Fruit fly (Drosophila melanogaster) whole organism, embryonic: ENCODE measurements around the gene CG13995.

ENCODE experiments used
- ATbp ChIP-seq: fragments of 200-800 bp; sonication (Bioruptor generic); optimal IDR thresholded peaks from 2 replicates; lab custom pipeline; 2017; ENCODE audit warnings: missing biosample characterization, mild to moderate bottlenecking, missing genetic modification characterization, missing genetic modification reagents
- Antp ChIP-seq: fragments of 200-800 bp; sonication (Bioruptor generic); optimal IDR thresholded peaks from 3 replicates; lab custom pipeline; 2016; ENCODE audit warnings: missing biosample characterization, missing genetic modification characterization
- Atf6 ChIP-seq: fragments of 200-800 bp; sonication (Bioruptor generic); IDR thresholded peaks from 2 replicates; pipeline ENCODE4 v1.3.6; 2022; ENCODE audit warnings: missing biosample characterization, missing genetic modification characterization
- CG10431 ChIP-seq: fragments of 200-800 bp; sonication (Bioruptor generic); optimal IDR thresholded peaks from 3 replicates; lab custom pipeline; 2018; ENCODE audit warnings: missing biosample characterization, mild to moderate bottlenecking, missing genetic modification characterization
- CG12155 ChIP-seq: fragments of 200-800 bp; sonication (Bioruptor generic); optimal IDR thresholded peaks from 3 replicates; lab custom pipeline; 2016; ENCODE audit warnings: missing biosample characterization, missing genetic modification characterization
- CG12744 ChIP-seq: fragments of 200-800 bp; sonication (Bioruptor generic); optimal IDR thresholded peaks from 2 replicates; lab custom pipeline; 2016; ENCODE audit warnings: missing biosample characterization, missing genetic modification characterization
- CG13624 ChIP-seq: fragments of 200-800 bp; sonication (Bioruptor generic); optimal IDR thresholded peaks from 2 replicates; lab custom pipeline; 2016; ENCODE audit warnings: missing biosample characterization, missing genetic modification characterization
- CG13894 ChIP-seq: fragments of 200-800 bp; sonication (Bioruptor generic); optimal IDR thresholded peaks from 3 replicates; lab custom pipeline; 2018; ENCODE audit warnings: missing biosample characterization, mild to moderate bottlenecking, missing genetic modification characterization, moderate library complexity
- CG14710 ChIP-seq: fragments of 200-800 bp; sonication (Bioruptor generic); optimal IDR thresholded peaks from 3 replicates; lab custom pipeline; 2019; ENCODE audit warnings: missing biosample characterization, mild to moderate bottlenecking, missing genetic modification characterization, moderate library complexity
- CG14965 ChIP-seq: fragments of 200-800 bp; sonication (Bioruptor generic); optimal IDR thresholded peaks from 2 replicates; lab custom pipeline; 2016; ENCODE audit warnings: missing biosample characterization, missing genetic modification characterization, borderline replicate concordance
- CG15601 ChIP-seq: fragments of 200-800 bp; sonication (Bioruptor generic); optimal IDR thresholded peaks from 3 replicates; lab custom pipeline; 2019; ENCODE audit warnings: missing biosample characterization, mild to moderate bottlenecking, missing genetic modification characterization, moderate library complexity
- CG17186 ChIP-seq: fragments of 200-800 bp; sonication (Bioruptor generic); optimal IDR thresholded peaks from 3 replicates; lab custom pipeline; 2017; ENCODE audit warnings: missing biosample characterization, missing genetic modification reagents, missing genetic modification characterization
- CG3995 ChIP-seq: fragments of 200-800 bp; sonication (Bioruptor generic); optimal IDR thresholded peaks from 3 replicates; lab custom pipeline; 2016; ENCODE audit warnings: missing biosample characterization, missing genetic modification characterization
- CG42726 ChIP-seq: fragments of 200-800 bp; sonication (Bioruptor generic); IDR thresholded peaks from 2 replicates; pipeline ENCODE4 v1.3.6; 2022; ENCODE audit warnings: missing biosample characterization, missing genetic modification characterization; ENCODE audit not compliant: partially characterized antibody
- CG6254 ChIP-seq: fragments of 200-800 bp; sonication (Bioruptor generic); optimal IDR thresholded peaks from 3 replicates; lab custom pipeline; 2017; ENCODE audit warnings: mild to moderate bottlenecking, missing biosample characterization, missing genetic modification reagents, missing genetic modification characterization
- CG6683 ChIP-seq: fragments of 200-800 bp; sonication (Bioruptor generic); optimal IDR thresholded peaks from 2 replicates; lab custom pipeline; 2017; ENCODE audit warnings: missing biosample characterization, mild to moderate bottlenecking, missing genetic modification characterization, missing genetic modification reagents
- CG8944 ChIP-seq: fragments of 200-800 bp; sonication (Bioruptor generic); optimal IDR thresholded peaks from 3 replicates; lab custom pipeline; 2016; ENCODE audit warnings: missing biosample characterization, missing genetic modification characterization
- CG9797 ChIP-seq: fragments of 200-800 bp; sonication (Bioruptor generic); optimal IDR thresholded peaks from 3 replicates; lab custom pipeline; 2018; ENCODE audit warnings: missing biosample characterization, mild to moderate bottlenecking, missing genetic modification characterization
- CG9932 ChIP-seq: fragments of 200-800 bp; sonication (Bioruptor generic); IDR thresholded peaks from 2 replicates; pipeline ENCODE4 v1.3.6; 2022; ENCODE audit warnings: missing biosample characterization, missing genetic modification characterization
- CTCF ChIP-seq: fragments of 200-800 bp; sonication (Bioruptor generic); optimal IDR thresholded peaks from 2 replicates; lab custom pipeline; 2017; ENCODE audit warnings: missing biosample characterization, mild to moderate bottlenecking, missing genetic modification characterization, moderate library complexity
- Dll ChIP-seq: fragments of 200-800 bp; sonication (Bioruptor generic); IDR thresholded peaks from 4 replicates; pipeline ENCODE4 v1.3.6; 2022; ENCODE audit warnings: missing biosample characterization, missing genetic modification characterization; ENCODE audit not compliant: partially characterized antibody
- Doc3 ChIP-seq: fragments of 200-800 bp; sonication (Bioruptor generic); IDR thresholded peaks from 3 replicates; pipeline ENCODE4 v1.3.6; 2022; ENCODE audit warnings: missing biosample characterization, missing genetic modification characterization; ENCODE audit not compliant: partially characterized antibody
- H2.0 ChIP-seq: fragments of 200-800 bp; sonication (Bioruptor generic); IDR thresholded peaks from 2 replicates; pipeline ENCODE4 v1.3.6; 2022; ENCODE audit warnings: missing biosample characterization, missing genetic modification characterization
- Hmr ChIP-seq: fragments of 200-800 bp; sonication (Bioruptor generic); optimal IDR thresholded peaks from 3 replicates; lab custom pipeline; 2017; ENCODE audit warnings: mild to moderate bottlenecking, missing biosample characterization, missing genetic modification reagents, missing genetic modification characterization
- Hr3 ChIP-seq: fragments of 200-800 bp; sonication (Bioruptor generic); optimal IDR thresholded peaks from 3 replicates; lab custom pipeline; 2016; ENCODE audit warnings: missing biosample characterization, missing genetic modification characterization
- Mrtf ChIP-seq: fragments of 200-800 bp; sonication (Bioruptor generic); IDR thresholded peaks from 3 replicates; pipeline ENCODE4 v1.3.6; 2022; ENCODE audit warnings: missing biosample characterization, missing genetic modification characterization
- Opbp ChIP-seq: fragments of 200-800 bp; sonication (Bioruptor generic); IDR thresholded peaks from 3 replicates; pipeline ENCODE4 v1.3.6; 2022; ENCODE audit warnings: missing biosample characterization, missing genetic modification characterization; ENCODE audit not compliant: partially characterized antibody
- Scr ChIP-seq: fragments of 200-800 bp; sonication (Bioruptor generic); IDR thresholded peaks from 2 replicates; pipeline ENCODE4 v1.3.6; 2022; ENCODE audit warnings: missing biosample characterization, missing genetic modification characterization; ENCODE audit not compliant: partially characterized antibody
- Xrp1 ChIP-seq: fragments of 200-800 bp; sonication (Bioruptor generic); IDR thresholded peaks from 2 replicates; pipeline ENCODE4 v1.3.6; 2022; ENCODE audit warnings: missing biosample characterization, missing genetic modification characterization
- br ChIP-seq: fragments of >200 bp; optimal IDR thresholded peaks from 2 replicates; lab custom pipeline; 2017
- chinmo ChIP-seq: fragments of 200-800 bp; sonication (Bioruptor generic); IDR thresholded peaks from 4 replicates; pipeline ENCODE4 v1.3.6; 2022; ENCODE audit warnings: missing biosample characterization, missing genetic modification characterization; ENCODE audit not compliant: partially characterized antibody
- dan ChIP-seq: fragments of 200-800 bp; sonication (Bioruptor generic); IDR thresholded peaks from 2 replicates; pipeline ENCODE4 v1.3.6; 2022; ENCODE audit warnings: missing biosample characterization, missing genetic modification characterization
- danr ChIP-seq: fragments of 200-800 bp; sonication (Bioruptor generic); IDR thresholded peaks from 2 replicates; pipeline ENCODE4 v1.3.6; 2022; ENCODE audit warnings: missing biosample characterization, missing genetic modification characterization
- ems ChIP-seq: fragments of 200-800 bp; sonication (Bioruptor generic); optimal IDR thresholded peaks from 3 replicates; lab custom pipeline; 2016; ENCODE audit warnings: missing biosample characterization, missing genetic modification characterization
- en ChIP-seq: fragments of 200-800 bp; sonication (Bioruptor generic); optimal IDR thresholded peaks from 2 replicates; lab custom pipeline; 2016; ENCODE audit warnings: missing biosample characterization, missing genetic modification characterization
- ftz-f1 ChIP-seq: fragments of 200-800 bp; sonication (Bioruptor generic); optimal IDR thresholded peaks from 2 replicates; lab custom pipeline; 2016; ENCODE audit warnings: missing biosample characterization, missing genetic modification characterization
- gem ChIP-seq: fragments of 200-800 bp; sonication (Bioruptor generic); optimal IDR thresholded peaks from 2 replicates; lab custom pipeline; 2019; ENCODE audit warnings: missing biosample characterization, mild to moderate bottlenecking, missing genetic modification characterization, moderate library complexity
- ham ChIP-seq: fragments of 200-800 bp; sonication (Bioruptor generic); IDR thresholded peaks from 2 replicates; pipeline ENCODE4 v1.3.6; 2022; ENCODE audit warnings: missing biosample characterization, missing genetic modification characterization
- hb ChIP-seq: fragments of 200-800 bp; sonication (Bioruptor generic); IDR thresholded peaks from 3 replicates; pipeline ENCODE4 v1.3.6; 2022; ENCODE audit warnings: missing biosample characterization, missing genetic modification characterization; ENCODE audit not compliant: partially characterized antibody
- hbn ChIP-seq: fragments of 200-800 bp; sonication (Bioruptor generic); IDR thresholded peaks from 2 replicates; pipeline ENCODE4 v1.3.6; 2022; ENCODE audit warnings: missing biosample characterization, missing genetic modification characterization; ENCODE audit not compliant: partially characterized antibody
- knrl ChIP-seq: fragments of 200-800 bp; sonication (Bioruptor generic); IDR thresholded peaks from 3 replicates; pipeline ENCODE4 v1.3.6; 2022; ENCODE audit warnings: missing biosample characterization, missing genetic modification characterization; ENCODE audit not compliant: partially characterized antibody
- luna ChIP-seq: fragments of 200-800 bp; sonication (Bioruptor generic); optimal IDR thresholded peaks from 2 replicates; lab custom pipeline; 2016; ENCODE audit warnings: missing biosample characterization, missing genetic modification characterization
- phol ChIP-seq: fragments of 200-800 bp; sonication (Bioruptor generic); optimal IDR thresholded peaks from 3 replicates; lab custom pipeline; 2018; ENCODE audit warnings: missing biosample characterization, mild to moderate bottlenecking, missing genetic modification characterization, moderate library complexity
- pzg ChIP-seq: fragments of 200-800 bp; sonication (Bioruptor generic); optimal IDR thresholded peaks from 3 replicates; lab custom pipeline; 2018; ENCODE audit warnings: missing biosample characterization, mild to moderate bottlenecking, missing genetic modification characterization, moderate library complexity
- ranshi ChIP-seq: fragments of 200-800 bp; sonication (Bioruptor generic); IDR thresholded peaks from 2 replicates; pipeline ENCODE4 v1.3.6; 2022; ENCODE audit warnings: missing biosample characterization, missing genetic modification characterization
- schlank ChIP-seq: fragments of 200-800 bp; sonication (Bioruptor generic); optimal IDR thresholded peaks from 2 replicates; lab custom pipeline; 2018; ENCODE audit warnings: missing biosample characterization, mild to moderate bottlenecking, missing genetic modification characterization
- slou ChIP-seq: fragments of 200-800 bp; sonication (Bioruptor generic); optimal IDR thresholded peaks from 3 replicates; lab custom pipeline; 2016; ENCODE audit warnings: missing biosample characterization, missing genetic modification characterization
- slp2 ChIP-seq: fragments of 200-800 bp; sonication (Bioruptor generic); optimal IDR thresholded peaks from 2 replicates; lab custom pipeline; 2016; ENCODE audit warnings: missing biosample characterization, missing genetic modification characterization
- sna ChIP-seq: fragments of 200-800 bp; sonication (Bioruptor generic); IDR thresholded peaks from 2 replicates; pipeline ENCODE4 v1.3.6; 2022; ENCODE audit warnings: missing biosample characterization, missing genetic modification characterization; ENCODE audit not compliant: partially characterized antibody
- stc ChIP-seq: fragments of 200-800 bp; sonication (Bioruptor generic); IDR thresholded peaks from 2 replicates; pipeline ENCODE4 v1.3.6; 2022; ENCODE audit warnings: missing biosample characterization, missing genetic modification characterization
- trh ChIP-seq: fragments of 200-800 bp; sonication (Bioruptor generic); optimal IDR thresholded peaks from 2 replicates; lab custom pipeline; 2016; ENCODE audit warnings: missing biosample characterization, missing genetic modification characterization

Gene CG13995

DNA sequence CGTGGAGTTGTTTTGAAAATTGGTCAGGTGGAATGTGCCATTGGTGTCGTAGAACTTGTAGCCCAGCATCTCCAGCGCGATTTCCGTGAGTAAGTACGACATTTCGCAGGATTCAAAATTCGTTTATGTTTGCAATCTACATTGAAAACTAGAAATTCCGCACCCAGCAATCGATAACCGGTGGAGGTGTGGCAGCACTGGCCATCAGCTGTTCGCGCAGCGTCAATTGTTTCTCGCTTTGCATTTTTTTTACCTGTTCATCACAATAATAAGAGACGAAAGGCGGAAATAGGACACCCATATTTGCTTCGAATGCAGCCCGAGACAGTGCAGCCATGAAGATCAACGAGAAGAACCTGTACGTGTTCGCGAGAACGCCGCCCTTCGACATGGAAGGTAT, 5.6 kb upstream of the CG13995 start, which contains the start of the genes CG34179 and slmo (continued):
- TF ChIP-seq Antp (GFP tag; lab: Kevin White, UChicago) = no peak
- TF ChIP-seq slp2 (GFP tag; lab: Kevin White, UChicago) = no peak
- no peak for TF ChIP-seq ems (GFP tag; lab: Kevin White, UChicago)
- TF ChIP-seq CG17186 (GFP tag; lab: Kevin White, UChicago) = no peak
- TF ChIP-seq ATbp (GFP tag; lab: Kevin White, UChicago) = no peak
- no peak for TF ChIP-seq slou (GFP tag; lab: Kevin White, UChicago)
- TF ChIP-seq CG10431 (GFP tag; lab: Kevin White, UChicago) = no peak
- no peak for TF ChIP-seq br (lab: Kevin White, UChicago)
- no peak for TF ChIP-seq CG3995
- no peak for TF ChIP-seq gem (tag; lab: Kevin White, UChicago)
- TF ChIP-seq danr (GFP tag; lab: Robert Waterston, UW) = no peak
- no peak for TF ChIP-seq CG13624 (GFP tag; lab: Kevin White, UChicago)
- TF ChIP-seq en (GFP tag; lab: Kevin White, UChicago) = no peak
- TF ChIP-seq CG14965 (GFP tag; lab: Kevin White, UChicago) = no peak
- no peak for TF ChIP-seq ranshi (GFP tag; lab: Robert Waterston, UW)
- TF ChIP-seq CG12155 (GFP tag; lab: Kevin White, UChicago) = no peak
- peak; percentile 40; the same call in 1 of the 2 replicates for TF ChIP-seq sna (GFP tag; lab: Robert Waterston, UW)
- no peak for TF ChIP-seq luna
- TF ChIP-seq dan (GFP tag; lab: Robert Waterston, UW) = no peak

- no peak for TF ChIP-seq CG12744 (GFP tag; lab: Kevin White, UChicago)
- peak; percentile 99 for TF ChIP-seq Opbp
- TF ChIP-seq CTCF = peak; percentile 2
- TF ChIP-seq knrl (GFP tag; lab: Robert Waterston, UW) = peak; percentile 98
- TF ChIP-seq CG42726 = peak; percentile 99
- TF ChIP-seq CG3995 = peak; percentile 60
- no peak for TF ChIP-seq Hmr
- peak; percentile 41 for TF ChIP-seq phol
- no peak for TF ChIP-seq Hr3
- TF ChIP-seq Atf6 = no peak
- TF ChIP-seq ham = no peak
- TF ChIP-seq CG6254 (GFP tag; lab: Kevin White, UChicago) = peak; percentile 19
- TF ChIP-seq hb (GFP tag; lab: Robert Waterston, UW) = peak; percentile 99
- no peak for TF ChIP-seq Mrtf (GFP tag; lab: Robert Waterston, UW)
- TF ChIP-seq CG8944 (GFP tag; lab: Kevin White, UChicago) = no peak
- TF ChIP-seq Doc3 (GFP tag; lab: Robert Waterston, UW) = peak; percentile 97
- no peak for TF ChIP-seq schlank (tag; lab: Kevin White, UChicago)
- TF ChIP-seq CG9797 (GFP tag; lab: Kevin White, UChicago) = peak; percentile 15
- peak; percentile 98 for TF ChIP-seq Scr
- no peak for TF ChIP-seq CG6683
- TF ChIP-seq Xrp1 = no peak
- no peak for TF ChIP-seq stc (GFP tag; lab: Robert Waterston, UW)
- peak; percentile 59; the same call in 1 of the 2 replicates for TF ChIP-seq CG9932 (GFP tag; lab: Robert Waterston, UW)
- peak; percentile 98 for TF ChIP-seq chinmo
- TF ChIP-seq H2.0 (GFP tag; lab: Robert Waterston, UW) = no peak
- peak; percentile 98 for TF ChIP-seq hbn (GFP tag; lab: Robert Waterston, UW)
- no peak for TF ChIP-seq CG13894
- no peak for TF ChIP-seq trh (GFP tag; lab: Kevin White, UChicago)
- no peak for TF ChIP-seq ftz-f1
- peak; percentile 88 for TF ChIP-seq CG14710 (tag; lab: Kevin White, UChicago)
- peak; percentile 86 for TF ChIP-seq pzg (GFP tag; lab: Kevin White, UChicago)
- peak; percentile 11 for TF ChIP-seq CG15601 (tag; lab: Kevin White, UChicago)
- peak; percentile 96 for TF ChIP-seq Dll (GFP tag; lab: Robert Waterston, UW)
Observed at dm6 chr2L:6050575-6050974, 3.5 kb upstream of the CG13995 start, which contains the start of gene CG9135. Gene CG9135 (plus strand): TSS chr2L:6050800.
